Worm (Caenorhabditis elegans): ENCODE results near the gene snf-9.

ce11 chrIV:17333542-17334281, 21.8 kb downstream of the snf-9 start, which contains the start of gene C49C3.15:
- TF ChIP-seq him-1 (tag; optimal IDR thresholded peaks at IDR 0.05) (no peak), W03F9.2 (tag; optimal IDR thresholded peaks at IDR 0.05) (no peak), dao-5 (tag; optimal IDR thresholded peaks at IDR 0.05) (no peak)
